Worm (Caenorhabditis elegans) whole organism, young adult: ENCODE measurements around the gene Y46H3C.5.

ENCODE experiments used
- C17E4.6 ChIP-seq: fragments of 200-800 bp; sonication (Bioruptor generic); IDR thresholded peaks from 2 replicates; pipeline ENCODE4 v1.3.6; 2022; ENCODE audit warnings: missing genetic modification reagents, missing genetic modification characterization, missing compliant biosample characterization
- D2030.7 ChIP-seq: fragments of 200-800 bp; sonication (Bioruptor generic); IDR thresholded peaks from 2 replicates; pipeline ENCODE4 v1.3.6; 2022; ENCODE audit warnings: missing genetic modification reagents, missing genetic modification characterization, missing compliant biosample characterization
- F22D6.2 ChIP-seq: sonication (generic microtip); optimal IDR thresholded peaks from 2 replicates; lab custom pipeline; 2016; ENCODE audit warnings: mild to moderate bottlenecking, missing genetic modification characterization, missing compliant biosample characterization
- F39B2.1 ChIP-seq: fragments of 200-800 bp; sonication (Bioruptor generic); IDR thresholded peaks from 2 replicates; pipeline ENCODE4 v1.3.6; 2022; ENCODE audit warnings: missing genetic modification reagents, missing genetic modification characterization, missing compliant biosample characterization
- F49E8.2 ChIP-seq: sonication (generic microtip); optimal IDR thresholded peaks from 3 replicates; lab custom pipeline; 2017; ENCODE audit warnings: missing genetic modification characterization, mild to moderate bottlenecking, missing compliant biosample characterization, antibody characterized with exemption, moderate library complexity; ENCODE audit not compliant: insufficient read depth
- F52B5.7 ChIP-seq: sonication (generic microtip); optimal IDR thresholded peaks from 2 replicates; lab custom pipeline; 2016; ENCODE audit warnings: mild to moderate bottlenecking, missing genetic modification characterization, missing compliant biosample characterization
- F55B11.4 ChIP-seq: sonication (generic microtip); optimal IDR thresholded peaks from 2 replicates; lab custom pipeline; 2016; ENCODE audit warnings: missing compliant biosample characterization, missing genetic modification characterization, borderline replicate concordance; ENCODE audit not compliant: insufficient read depth
- F57C9.4 ChIP-seq: sonication (generic microtip); optimal IDR thresholded peaks from 2 replicates; lab custom pipeline; 2017; ENCODE audit warnings: mild to moderate bottlenecking, missing genetic modification characterization, missing compliant biosample characterization
- K11D2.4 ChIP-seq: fragments of 200-800 bp; sonication (Bioruptor generic); IDR thresholded peaks from 2 replicates; pipeline ENCODE4 v1.3.6; 2022; ENCODE audit warnings: missing genetic modification reagents, missing genetic modification characterization, missing compliant biosample characterization
- K12H6.12 ChIP-seq: fragments of 200-800 bp; sonication (Bioruptor generic); optimal IDR thresholded peaks from 2 replicates; lab custom pipeline; 2018; ENCODE audit warnings: mild to moderate bottlenecking, missing genetic modification characterization, missing compliant biosample characterization
- T26A5.8 ChIP-seq: sonication (generic microtip); optimal IDR thresholded peaks from 2 replicates; lab custom pipeline; 2016; ENCODE audit warnings: missing genetic modification characterization, missing compliant biosample characterization
- ZK185.1 ChIP-seq: sonication (generic microtip); optimal IDR thresholded peaks from 2 replicates; lab custom pipeline; 2016; ENCODE audit warnings: mild to moderate bottlenecking, missing genetic modification characterization, missing compliant biosample characterization; ENCODE audit not compliant: poor library complexity, severe bottlenecking
- ama-1 ChIP-seq, 3 experiments: fragments of 150-350 bp in 1 of 3; sonication (generic microtip) in 2 of 3; optimal IDR thresholded peaks; 2 replicates each; lab custom pipeline; 2014 to 2018; ENCODE audit warnings: missing biosample characterization in 2 of 3, missing genetic modification characterization in 2 of 3, missing genetic modification reagents in 2 of 3
- attf-3 ChIP-seq: fragments of 200-800 bp; sonication (Bioruptor generic); conservative IDR thresholded peaks from 2 replicates; pipeline ENCODE4 v1.3.6; 2022; ENCODE audit warnings: missing genetic modification reagents, missing genetic modification characterization, missing compliant biosample characterization
- attf-6 ChIP-seq: fragments of 200-800 bp; sonication (Bioruptor generic); IDR thresholded peaks from 2 replicates; pipeline ENCODE4 v1.3.6; 2022; ENCODE audit warnings: missing genetic modification reagents, missing genetic modification characterization, missing compliant biosample characterization
- bed-2 ChIP-seq: fragments of 200-800 bp; sonication (Bioruptor generic); IDR thresholded peaks from 2 replicates; pipeline ENCODE4 v1.3.6; 2022; ENCODE audit warnings: missing genetic modification reagents, missing genetic modification characterization, missing compliant biosample characterization
- cebp-1 ChIP-seq, 2 experiments: fragments of 200-800 bp in 1 of 2; sonication (Bioruptor generic) in 1 of 2; sonication (generic microtip) in 1 of 2; IDR thresholded peaks in 1 of 2; optimal IDR thresholded peaks in 1 of 2; 2 replicates each; pipeline versions ENCODE4 v1.3.6 to Lab custom; 2017 to 2022; ENCODE audit warnings: missing compliant biosample characterization in 2 of 2, missing genetic modification characterization in 2 of 2, mild to moderate bottlenecking in 1 of 2, missing genetic modification reagents in 1 of 2, moderate library complexity in 1 of 2
- ceh-100 ChIP-seq: fragments of 200-800 bp; sonication (Bioruptor generic); IDR thresholded peaks from 2 replicates; pipeline ENCODE4 v1.3.6; 2022; ENCODE audit warnings: missing genetic modification reagents, missing genetic modification characterization, missing compliant biosample characterization
- ceh-27 ChIP-seq: fragments of 200-800 bp; sonication (Bioruptor generic); optimal IDR thresholded peaks from 2 replicates; lab custom pipeline; 2018; ENCODE audit warnings: mild to moderate bottlenecking, missing genetic modification characterization, moderate library complexity, missing compliant biosample characterization
- ceh-40 ChIP-seq: fragments of 200-800 bp; sonication (Bioruptor generic); IDR thresholded peaks from 2 replicates; pipeline ENCODE4 v1.3.6; 2022; ENCODE audit warnings: missing genetic modification characterization, missing compliant biosample characterization
- dpl-1 ChIP-seq: fragments of 150-350 bp; optimal IDR thresholded peaks from 2 replicates; lab custom pipeline; 2014; ENCODE audit warnings: missing biosample characterization, missing genetic modification reagents, missing genetic modification characterization
- hmg-1.2 ChIP-seq: fragments of 200-800 bp; sonication (Bioruptor generic); IDR thresholded peaks from 2 replicates; pipeline ENCODE4 v1.3.6; 2022; ENCODE audit warnings: missing genetic modification reagents, missing genetic modification characterization, missing compliant biosample characterization
- hmg-20 ChIP-seq: fragments of 200-800 bp; sonication (Bioruptor generic); IDR thresholded peaks from 2 replicates; pipeline ENCODE4 v1.3.6; 2022; ENCODE audit warnings: missing genetic modification reagents, missing genetic modification characterization, missing compliant biosample characterization
- lin-35 ChIP-seq, 3 experiments: fragments of 150-350 bp in 2 of 3; sonication (generic microtip) in 1 of 3; optimal IDR thresholded peaks; 2 replicates each; lab custom pipeline; 2014 to 2018; ENCODE audit warnings: missing biosample characterization in 3 of 3, missing genetic modification characterization in 3 of 3, missing genetic modification reagents in 3 of 3
- lin-40 ChIP-seq: sonication (generic microtip); optimal IDR thresholded peaks from 2 replicates; lab custom pipeline; 2016; ENCODE audit warnings: missing genetic modification characterization, mild to moderate bottlenecking, missing compliant biosample characterization, missing genotype, missing genetic modification reagents
- lsl-1 ChIP-seq: fragments of 200-800 bp; sonication (Bioruptor generic); optimal IDR thresholded peaks from 2 replicates; lab custom pipeline; 2018; ENCODE audit warnings: mild to moderate bottlenecking, missing genetic modification characterization, moderate library complexity, missing compliant biosample characterization
- madf-8 ChIP-seq: fragments of 200-800 bp; sonication (Bioruptor generic); conservative IDR thresholded peaks from 2 replicates; pipeline ENCODE4 v1.3.6; 2022; ENCODE audit warnings: missing genetic modification reagents, missing genetic modification characterization, missing compliant biosample characterization
- mel-28 ChIP-seq: sonication (generic microtip); optimal IDR thresholded peaks from 2 replicates; lab custom pipeline; 2016; ENCODE audit warnings: borderline replicate concordance, mild to moderate bottlenecking, missing genetic modification characterization, missing compliant biosample characterization
- mxl-1 ChIP-seq: sonication (generic microtip); optimal IDR thresholded peaks from 2 replicates; lab custom pipeline; 2016; ENCODE audit warnings: missing genetic modification characterization, missing compliant biosample characterization
- nfya-2 ChIP-seq: fragments of 200-800 bp; sonication (Bioruptor generic); IDR thresholded peaks from 2 replicates; pipeline ENCODE4 v1.3.6; 2022; ENCODE audit warnings: missing genetic modification reagents, missing genetic modification characterization, missing compliant biosample characterization
- nhr-27 ChIP-seq: fragments of 200-800 bp; sonication (Bioruptor generic); optimal IDR thresholded peaks from 2 replicates; lab custom pipeline; 2018; ENCODE audit warnings: mild to moderate bottlenecking, missing genetic modification characterization, moderate library complexity, missing compliant biosample characterization
- rpc-1 ChIP-seq, 2 experiments: fragments of 150-350 bp in 1 of 2; sonication (generic microtip) in 1 of 2; optimal IDR thresholded peaks; 2 replicates each; lab custom pipeline; 2014 to 2018; ENCODE audit warnings: missing biosample characterization in 1 of 2, missing genetic modification characterization in 1 of 2, missing genetic modification reagents in 1 of 2, missing genotype in 1 of 2
- snpc-1.3 ChIP-seq: sonication (generic microtip); optimal IDR thresholded peaks from 2 replicates; lab custom pipeline; 2017; ENCODE audit warnings: missing genetic modification characterization, mild to moderate bottlenecking, missing compliant biosample characterization, antibody characterized with exemption, moderate library complexity, missing genotype, missing genetic modification reagents; ENCODE audit not compliant: insufficient read depth
- tlf-1 ChIP-seq: fragments of 200-800 bp; sonication (Bioruptor generic); optimal IDR thresholded peaks from 2 replicates; lab custom pipeline; 2018; ENCODE audit warnings: mild to moderate bottlenecking, missing genetic modification characterization, missing compliant biosample characterization
- xnd-1 ChIP-seq: sonication (generic microtip); optimal IDR thresholded peaks from 2 replicates; lab custom pipeline; 2016; ENCODE audit warnings: missing genotype, missing genetic modification reagents, missing genetic modification characterization, missing compliant biosample characterization
- ztf-22 ChIP-seq: fragments of 200-800 bp; sonication (Bioruptor generic); optimal IDR thresholded peaks from 2 replicates; lab custom pipeline; 2018; ENCODE audit warnings: mild to moderate bottlenecking, missing genetic modification characterization, moderate library complexity, missing compliant biosample characterization

Gene Y46H3C.5

ce11 chrV:1721966-1722365 lies 29.7 kb upstream of the Y46H3C.5 start, which contains the start of gene srw-101:
Gene srw-101, plus strand, starts transcription at chrV:1722266.
- TF ChIP-seq F57C9.4 (tag; lab: Kevin White, UChicago) (no peak), T26A5.8 (no peak), lin-35 (GFP tag; optimal IDR thresholded peaks at IDR 0.05; lab: Kevin White, UChicago) (no peak), xnd-1 (tag; lab: Kevin White, UChicago) (no peak), ceh-100 (GFP tag; lab: Robert Waterston, UW) (no peak), rpc-1 (optimal IDR thresholded peaks at IDR 0.05; lab: Kevin White, UChicago) (no peak), rpc-1 (tag; optimal IDR thresholded peaks at IDR 0.05; lab: Kevin White, UChicago) (no peak), K11D2.4 (no peak), dpl-1 (no peak), F49E8.2 (tag; lab: Kevin White, UChicago) (no peak), D2030.7 (GFP tag; lab: Robert Waterston, UW) (no peak), ceh-27 (no peak), bed-2 (GFP tag; lab: Robert Waterston, UW) (no peak)

- TF ChIP-seq snpc-1.3 = no peak
- TF ChIP-seq mel-28 = no peak
- no peak for TF ChIP-seq ztf-22
- no peak for TF ChIP-seq madf-8 (GFP tag; lab: Robert Waterston, UW)
- no peak for TF ChIP-seq F55B11.4 (tag; lab: Kevin White, UChicago)
- no peak for TF ChIP-seq ceh-40 (GFP tag; lab: Robert Waterston, UW)
- no peak for TF ChIP-seq C17E4.6 (GFP tag; lab: Robert Waterston, UW)
- no peak for TF ChIP-seq ama-1 (optimal IDR thresholded peaks at IDR 0.05; lab: Kevin White, UChicago)
- no peak for TF ChIP-seq ama-1 (GFP tag; optimal IDR thresholded peaks at IDR 0.05; lab: Kevin White, UChicago)
- no peak for TF ChIP-seq mxl-1 (tag; lab: Kevin White, UChicago)
- TF ChIP-seq F52B5.7 (tag; lab: Kevin White, UChicago) = no peak
- no peak for TF ChIP-seq hmg-20 (GFP tag; lab: Robert Waterston, UW)
- no peak for TF ChIP-seq nhr-27 (tag; lab: Kevin White, UChicago)
- TF ChIP-seq F39B2.1 (GFP tag; lab: Robert Waterston, UW) = no peak
- TF ChIP-seq cebp-1 (GFP tag; IDR thresholded peaks at IDR 0.05; lab: Robert Waterston, UW) = no peak
- TF ChIP-seq cebp-1 (tag; optimal IDR thresholded peaks at IDR 0.05; lab: Kevin White, UChicago) = no peak
- no peak for TF ChIP-seq lin-40 (tag; lab: Kevin White, UChicago)
- TF ChIP-seq attf-6 (GFP tag; lab: Robert Waterston, UW) = no peak
- no peak for TF ChIP-seq attf-3 (GFP tag; lab: Robert Waterston, UW)
- TF ChIP-seq F22D6.2 (tag; lab: Kevin White, UChicago) = no peak
- no peak for TF ChIP-seq tlf-1
Measured at ce11 chrV:1719927-1720326, 27.6 kb upstream of the Y46H3C.5 start, which contains the start of gene srw-102. Gene srw-102, plus strand, starts transcription at chrV:1720227.

ce11 chrV:1718232-1718631 lies 25.9 kb upstream of the Y46H3C.5 start:
- TF ChIP-seq lsl-1 (GFP tag; lab: Kevin White, UChicago) (no peak), xnd-1 (tag; lab: Kevin White, UChicago) (no peak), F57C9.4 (tag; lab: Kevin White, UChicago) (no peak), nfya-2 (GFP tag; lab: Robert Waterston, UW) (no peak), K12H6.12 (tag; lab: Kevin White, UChicago) (no peak), F49E8.2 (tag; lab: Kevin White, UChicago) (no peak), hmg-1.2 (GFP tag; lab: Robert Waterston, UW) (no peak), ZK185.1 (no peak)
